Worm (Caenorhabditis elegans): ENCODE results near the gene sqv-4.

DNA sequence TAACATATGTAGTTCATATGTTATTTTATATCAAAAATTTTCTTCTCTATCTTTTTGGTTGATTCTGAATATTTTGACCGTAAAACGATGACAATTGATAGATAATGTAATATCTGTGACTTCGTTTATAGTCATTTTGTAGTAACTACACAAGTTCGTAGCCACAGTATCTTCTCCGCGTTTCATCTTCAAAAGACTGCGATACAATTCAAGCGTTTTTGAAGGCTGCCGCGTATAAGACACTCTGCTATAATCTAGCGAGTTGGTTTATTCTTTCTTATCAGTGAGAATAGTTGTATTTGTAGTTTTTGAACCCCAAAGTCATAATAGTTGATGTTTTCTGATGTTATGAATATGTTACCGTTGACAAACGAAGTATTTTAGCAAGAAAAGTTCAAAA is 4.3 kb downstream of the sqv-4 start, which contains the start of gene ugt-34:
- TF ChIP-seq ama-1 (optimal IDR thresholded peaks at IDR 0.05) (no peak), tbx-2 (tag; optimal IDR thresholded peaks at IDR 0.05) (no peak)

All from whole organism, L3 larva.